Worm (Caenorhabditis elegans) whole organism, mixed stage, embryonic: ENCODE data around the gene txt-4.

ENCODE experiments used
- M03D4.4 ChIP-seq: sonication (generic microtip); optimal IDR thresholded peaks from 2 replicates; lab custom pipeline; 2017; ENCODE audit warnings: mild to moderate bottlenecking, missing genetic modification characterization, missing compliant biosample characterization
- bed-3 ChIP-seq: fragments of 200-800 bp; sonication (Bioruptor generic); optimal IDR thresholded peaks from 3 replicates; lab custom pipeline; 2018; ENCODE audit warnings: mild to moderate bottlenecking, missing genetic modification characterization, moderate library complexity, missing compliant biosample characterization
- blmp-1 ChIP-seq: fragments of 150-350 bp; optimal IDR thresholded peaks from 2 replicates; lab custom pipeline; 2014; ENCODE audit warnings: missing biosample characterization, missing genetic modification characterization
- ceh-83 ChIP-seq: fragments of 200-800 bp; sonication (Bioruptor generic); optimal IDR thresholded peaks from 2 replicates; lab custom pipeline; 2018; ENCODE audit warnings: mild to moderate bottlenecking, missing genetic modification characterization, missing compliant biosample characterization
- ces-1 ChIP-seq: fragments of 150-350 bp; optimal IDR thresholded peaks from 2 replicates; lab custom pipeline; 2014; ENCODE audit warnings: missing biosample characterization, missing genetic modification reagents, missing genetic modification characterization
- cnd-1 ChIP-seq: fragments of 200-800 bp; sonication (Bioruptor generic); optimal IDR thresholded peaks from 2 replicates; lab custom pipeline; 2018; ENCODE audit warnings: mild to moderate bottlenecking, missing genetic modification characterization, missing compliant biosample characterization
- drap-1 ChIP-seq: fragments of 200-800 bp; sonication (Bioruptor generic); optimal IDR thresholded peaks from 3 replicates; lab custom pipeline; 2018; ENCODE audit warnings: mild to moderate bottlenecking, missing genetic modification characterization, missing compliant biosample characterization
- elt-1 ChIP-seq: sonication (generic microtip); optimal IDR thresholded peaks from 2 replicates; lab custom pipeline; 2017; ENCODE audit warnings: missing genetic modification characterization, mild to moderate bottlenecking, missing compliant biosample characterization, antibody characterized with exemption, moderate library complexity, borderline replicate concordance; ENCODE audit not compliant: insufficient read depth
- flh-1 ChIP-seq: fragments of 200-800 bp; sonication (Bioruptor generic); optimal IDR thresholded peaks from 2 replicates; lab custom pipeline; 2018; ENCODE audit warnings: mild to moderate bottlenecking, missing genetic modification characterization, moderate library complexity, missing compliant biosample characterization
- ham-2 ChIP-seq: fragments of 200-800 bp; sonication (Bioruptor generic); optimal IDR thresholded peaks from 2 replicates; lab custom pipeline; 2018; ENCODE audit warnings: mild to moderate bottlenecking, missing genetic modification characterization, missing compliant biosample characterization
- hlh-1 ChIP-seq: fragments of 150-350 bp; optimal IDR thresholded peaks from 2 replicates; lab custom pipeline; 2014; ENCODE audit warnings: missing biosample characterization, missing genetic modification reagents, missing genetic modification characterization
- lin-13 ChIP-seq: fragments of 150-350 bp; optimal IDR thresholded peaks from 2 replicates; lab custom pipeline; 2014; ENCODE audit warnings: missing biosample characterization, missing genetic modification characterization
- lin-32 ChIP-seq: fragments of 200-800 bp; sonication (Bioruptor generic); optimal IDR thresholded peaks from 2 replicates; lab custom pipeline; 2018; ENCODE audit warnings: mild to moderate bottlenecking, missing genetic modification characterization, missing compliant biosample characterization
- lsy-2 ChIP-seq: fragments of 150-350 bp; optimal IDR thresholded peaks from 2 replicates; lab custom pipeline; 2014; ENCODE audit warnings: missing biosample characterization, missing genetic modification characterization
- mab-5 ChIP-seq: fragments of 150-350 bp; optimal IDR thresholded peaks from 2 replicates; lab custom pipeline; 2014; ENCODE audit warnings: missing biosample characterization, missing genetic modification characterization
- mep-1 ChIP-seq: fragments of 150-350 bp; optimal IDR thresholded peaks from 2 replicates; lab custom pipeline; 2017; ENCODE audit warnings: missing biosample characterization, missing genetic modification reagents, missing genetic modification characterization, inconsistent platforms
- nhr-12 ChIP-seq: fragments of 150-350 bp; optimal IDR thresholded peaks from 2 replicates; lab custom pipeline; 2014; ENCODE audit warnings: missing biosample characterization, missing genetic modification characterization
- nhr-2 ChIP-seq: fragments of 150-350 bp; optimal IDR thresholded peaks from 2 replicates; lab custom pipeline; 2014; ENCODE audit warnings: missing biosample characterization, missing genetic modification characterization
- nhr-237 ChIP-seq: fragments of 150-350 bp; optimal IDR thresholded peaks from 2 replicates; lab custom pipeline; 2014; ENCODE audit warnings: missing biosample characterization, missing genetic modification characterization
- nhr-28 ChIP-seq: fragments of 150-350 bp; optimal IDR thresholded peaks from 2 replicates; lab custom pipeline; 2014; ENCODE audit warnings: missing biosample characterization, missing genetic modification characterization
- pha-4 ChIP-seq: fragments of 150-350 bp; optimal IDR thresholded peaks from 2 replicates; lab custom pipeline; 2018; ENCODE audit warnings: missing biosample characterization, missing genetic modification reagents, missing genetic modification characterization
- sem-2 ChIP-seq: fragments of 200-800 bp; sonication (Bioruptor generic); optimal IDR thresholded peaks from 2 replicates; lab custom pipeline; 2018; ENCODE audit warnings: mild to moderate bottlenecking, missing genetic modification characterization, missing compliant biosample characterization
- snpc-4 ChIP-seq: fragments of 150-350 bp; optimal IDR thresholded peaks from 2 replicates; lab custom pipeline; 2014; ENCODE audit warnings: missing biosample characterization, missing genetic modification characterization
- sptf-1 ChIP-seq: sonication (generic microtip); optimal IDR thresholded peaks from 2 replicates; lab custom pipeline; 2017; ENCODE audit warnings: mild to moderate bottlenecking, missing genetic modification characterization, moderate library complexity, missing compliant biosample characterization
- tbx-8 ChIP-seq: fragments of 200-800 bp; sonication (Bioruptor generic); optimal IDR thresholded peaks from 2 replicates; lab custom pipeline; 2018; ENCODE audit warnings: mild to moderate bottlenecking, missing genetic modification characterization, moderate library complexity, missing compliant biosample characterization
- unc-120 ChIP-seq: sonication (generic microtip); optimal IDR thresholded peaks from 2 replicates; lab custom pipeline; 2017; ENCODE audit warnings: missing genetic modification characterization, missing compliant biosample characterization; ENCODE audit not compliant: poor library complexity, severe bottlenecking
- unc-39 ChIP-seq: fragments of 150-350 bp; optimal IDR thresholded peaks from 2 replicates; lab custom pipeline; 2014; ENCODE audit warnings: missing biosample characterization, missing genetic modification characterization
- unc-62 ChIP-seq: fragments of 150-350 bp; optimal IDR thresholded peaks from 2 replicates; lab custom pipeline; 2014; ENCODE audit warnings: missing biosample characterization, missing genetic modification reagents, missing genetic modification characterization
- zip-8 ChIP-seq: fragments of 150-350 bp; optimal IDR thresholded peaks from 2 replicates; lab custom pipeline; 2014; ENCODE audit warnings: missing biosample characterization, missing genetic modification characterization
- ztf-11 ChIP-seq: fragments of 150-350 bp; optimal IDR thresholded peaks from 2 replicates; lab custom pipeline; 2014; ENCODE audit warnings: missing biosample characterization, missing genetic modification characterization

Gene txt-4

ce11 chrIV:1515891-1516290, 5.5 kb downstream of the txt-4 start:
- TF ChIP-seq mab-5 (tag; lab: Kevin White, UChicago) = no peak
- no peak for TF ChIP-seq flh-1 (GFP tag; lab: Kevin White, UChicago)

- TF ChIP-seq hlh-1 (tag; lab: Kevin White, UChicago) (no peak), lsy-2 (tag; lab: Kevin White, UChicago) (no peak), lin-32 (GFP tag; lab: Kevin White, UChicago) (no peak), zip-8 (tag; lab: Kevin White, UChicago) (no peak), lin-13 (no peak), nhr-237 (tag; lab: Kevin White, UChicago) (no peak), pha-4 (no peak), drap-1 (GFP tag; lab: Kevin White, UChicago) (no peak), snpc-4 (tag; lab: Kevin White, UChicago) (no peak), ztf-11 (tag; lab: Kevin White, UChicago) (no peak), sem-2 (GFP tag; lab: Kevin White, UChicago) (no peak), M03D4.4 (tag; lab: Kevin White, UChicago) (no peak), ceh-83 (GFP tag; lab: Kevin White, UChicago) (no peak), ham-2 (no peak), nhr-28 (tag; lab: Kevin White, UChicago) (no peak), elt-1 (tag; lab: Kevin White, UChicago) (no peak), cnd-1 (tag; lab: Kevin White, UChicago) (no peak), nhr-12 (tag; lab: Kevin White, UChicago) (no peak), mep-1 (tag; lab: Kevin White, UChicago) (no peak)
These were observed 6.2 kb downstream of the txt-4 start, which contains the start of gene clec-172 for ce11 chrIV:1516527-1516926. TSS of gene clec-172 (minus strand) at chrIV:1516627.

ce11 chrIV:1521224-1521623, 10.9 kb downstream of the txt-4 start, which contains the start of gene K03H6.4:
TSS of gene K03H6.4 (minus strand) at chrIV:1521324.
- TF ChIP-seq ces-1 (GFP tag; lab: Kevin White, UChicago) = no peak
- TF ChIP-seq lin-13 = no peak
- no peak for TF ChIP-seq unc-62
- TF ChIP-seq nhr-237 (tag; lab: Kevin White, UChicago) = no peak
- TF ChIP-seq blmp-1 (tag; lab: Kevin White, UChicago) = no peak
- no peak for TF ChIP-seq M03D4.4 (tag; lab: Kevin White, UChicago)
- TF ChIP-seq hlh-1 (tag; lab: Kevin White, UChicago) = no peak
- no peak for TF ChIP-seq pha-4
- no peak for TF ChIP-seq mab-5 (tag; lab: Kevin White, UChicago)
- no peak for TF ChIP-seq tbx-8 (GFP tag; lab: Kevin White, UChicago)
- no peak for TF ChIP-seq zip-8 (tag; lab: Kevin White, UChicago)
- TF ChIP-seq drap-1 (GFP tag; lab: Kevin White, UChicago) = no peak
- TF ChIP-seq sem-2 (GFP tag; lab: Kevin White, UChicago) = no peak
- TF ChIP-seq nhr-2 (tag; lab: Kevin White, UChicago) = no peak
- TF ChIP-seq ztf-11 (tag; lab: Kevin White, UChicago) = no peak
- TF ChIP-seq flh-1 (GFP tag; lab: Kevin White, UChicago) = no peak

- TF ChIP-seq hlh-1 (tag; lab: Kevin White, UChicago) = no peak
- no peak for TF ChIP-seq lsy-2 (tag; lab: Kevin White, UChicago)
- no peak for TF ChIP-seq nhr-237 (tag; lab: Kevin White, UChicago)
- TF ChIP-seq flh-1 (GFP tag; lab: Kevin White, UChicago) = no peak
- TF ChIP-seq sem-2 (GFP tag; lab: Kevin White, UChicago) = no peak
- no peak for TF ChIP-seq bed-3 (GFP tag; lab: Kevin White, UChicago)
- no peak for TF ChIP-seq drap-1 (GFP tag; lab: Kevin White, UChicago)
- no peak for TF ChIP-seq cnd-1 (tag; lab: Kevin White, UChicago)
- no peak for TF ChIP-seq lin-32 (GFP tag; lab: Kevin White, UChicago)
- no peak for TF ChIP-seq nhr-2 (tag; lab: Kevin White, UChicago)
- no peak for TF ChIP-seq sptf-1 (tag; lab: Kevin White, UChicago)
- TF ChIP-seq pha-4 = no peak
- TF ChIP-seq zip-8 (tag; lab: Kevin White, UChicago) = no peak
- TF ChIP-seq ham-2 = no peak
- TF ChIP-seq nhr-28 (tag; lab: Kevin White, UChicago) = no peak
- no peak for TF ChIP-seq ceh-83 (GFP tag; lab: Kevin White, UChicago)
- TF ChIP-seq unc-120 (tag; lab: Kevin White, UChicago) = no peak
- TF ChIP-seq lin-13 = no peak
- no peak for TF ChIP-seq unc-39
These were observed 12.0 kb downstream of the txt-4 start for ce11 chrIV:1522358-1522757.
